Fruit fly (Drosophila melanogaster) whole organism, embryonic: ENCODE data around the gene CCAP.

Source experiments
- Bgb ChIP-seq: fragments of 200-800 bp; sonication (Bioruptor generic); IDR thresholded peaks from 2 replicates; pipeline ENCODE4 v1.3.6; 2022; ENCODE audit warnings: missing biosample characterization, missing genetic modification characterization; ENCODE audit not compliant: partially characterized antibody
- Blimp-1 ChIP-seq: fragments of 200-800 bp; sonication (Bioruptor generic); optimal IDR thresholded peaks from 3 replicates; lab custom pipeline; 2018; ENCODE audit warnings: missing biosample characterization, missing genetic modification characterization, mild to moderate bottlenecking, moderate library complexity, missing genetic modification reagents
- CG12659 ChIP-seq: fragments of 200-800 bp; sonication (Bioruptor generic); optimal IDR thresholded peaks from 3 replicates; lab custom pipeline; 2017; ENCODE audit warnings: mild to moderate bottlenecking, missing biosample characterization, missing genetic modification reagents, missing genetic modification characterization
- CG13287 ChIP-seq: fragments of 200-800 bp; sonication (Bioruptor generic); IDR thresholded peaks from 2 replicates; pipeline ENCODE4 v1.3.6; 2022; ENCODE audit warnings: missing biosample characterization, missing genetic modification characterization; ENCODE audit not compliant: partially characterized antibody
- CG14050 ChIP-seq: fragments of 200-800 bp; sonication (Bioruptor generic); IDR thresholded peaks from 3 replicates; pipeline ENCODE4 v1.3.6; 2022; ENCODE audit warnings: missing biosample characterization, missing genetic modification characterization
- CG15011 ChIP-seq: fragments of 200-800 bp; sonication (Bioruptor generic); optimal IDR thresholded peaks from 3 replicates; lab custom pipeline; 2018; ENCODE audit warnings: missing biosample characterization, mild to moderate bottlenecking, missing genetic modification characterization
- CG2116 ChIP-seq: fragments of 200-800 bp; sonication (Bioruptor generic); optimal IDR thresholded peaks from 3 replicates; lab custom pipeline; 2018; ENCODE audit warnings: missing biosample characterization, mild to moderate bottlenecking, missing genetic modification characterization
- CG2199 ChIP-seq: fragments of 200-800 bp; sonication (Bioruptor generic); IDR thresholded peaks from 3 replicates; pipeline ENCODE4 v1.3.6; 2022; ENCODE audit warnings: missing biosample characterization, missing genetic modification characterization
- CG2202 ChIP-seq: fragments of 200-800 bp; sonication (Bioruptor generic); optimal IDR thresholded peaks from 2 replicates; lab custom pipeline; 2018; ENCODE audit warnings: missing biosample characterization, mild to moderate bottlenecking, missing genetic modification characterization
- CG31441 ChIP-seq: fragments of 200-800 bp; sonication (Bioruptor generic); IDR thresholded peaks from 2 replicates; pipeline ENCODE4 v1.3.6; 2022; ENCODE audit warnings: missing biosample characterization, missing genetic modification characterization
- CG34376 ChIP-seq: fragments of 200-800 bp; sonication (Bioruptor generic); optimal IDR thresholded peaks from 2 replicates; lab custom pipeline; 2018; ENCODE audit warnings: missing biosample characterization, mild to moderate bottlenecking, missing genetic modification characterization
- CG34422 ChIP-seq: fragments of 200-800 bp; sonication (Bioruptor generic); IDR thresholded peaks from 3 replicates; pipeline ENCODE4 v1.3.6; 2022; ENCODE audit warnings: missing biosample characterization, missing genetic modification characterization
- CG3995 ChIP-seq: fragments of 200-800 bp; sonication (Bioruptor generic); optimal IDR thresholded peaks from 3 replicates; lab custom pipeline; 2016; ENCODE audit warnings: missing biosample characterization, missing genetic modification characterization
- CG6272 ChIP-seq: fragments of 200-800 bp; sonication (Bioruptor generic); IDR thresholded peaks from 2 replicates; pipeline ENCODE4 v1.3.6; 2022; ENCODE audit warnings: missing biosample characterization, missing genetic modification characterization
- CG6791 ChIP-seq: fragments of 200-800 bp; sonication (Bioruptor generic); IDR thresholded peaks from 3 replicates; pipeline ENCODE4 v1.3.6; 2022; ENCODE audit warnings: missing biosample characterization, missing genetic modification characterization; ENCODE audit not compliant: partially characterized antibody
- CG8290 ChIP-seq, 3 experiments: fragments of 200-800 bp; sonication (Bioruptor generic); optimal IDR thresholded peaks; 2 replicates each; lab custom pipeline; 2016 to 2019; ENCODE audit warnings: missing biosample characterization in 3 of 3, missing genetic modification characterization in 3 of 3, mild to moderate bottlenecking in 2 of 3, moderate library complexity in 1 of 3
- CG9727 ChIP-seq: fragments of 200-800 bp; sonication (Bioruptor generic); optimal IDR thresholded peaks from 3 replicates; lab custom pipeline; 2017; ENCODE audit warnings: missing biosample characterization, mild to moderate bottlenecking, missing genetic modification characterization
- CHES-1-like ChIP-seq: fragments of 200-800 bp; sonication (Bioruptor generic); optimal IDR thresholded peaks from 2 replicates; lab custom pipeline; 2016; ENCODE audit warnings: missing biosample characterization, missing genetic modification characterization
- Doc2 ChIP-seq: fragments of 200-800 bp; sonication (Bioruptor generic); IDR thresholded peaks from 2 replicates; pipeline ENCODE4 v1.3.6; 2022; ENCODE audit warnings: missing biosample characterization, missing genetic modification characterization
- Dref ChIP-seq: fragments of 200-800 bp; sonication (Bioruptor generic); IDR thresholded peaks from 2 replicates; pipeline ENCODE4 v1.3.6; 2022; ENCODE audit warnings: missing biosample characterization, missing genetic modification characterization
- E2f2 ChIP-seq: fragments of 200-800 bp; sonication (Bioruptor generic); IDR thresholded peaks from 2 replicates; pipeline ENCODE4 v1.3.6; 2022; ENCODE audit warnings: missing biosample characterization, missing genetic modification characterization
- Fer1 ChIP-seq: fragments of 200-800 bp; sonication (Bioruptor generic); optimal IDR thresholded peaks from 2 replicates; lab custom pipeline; 2017; ENCODE audit warnings: missing biosample characterization, mild to moderate bottlenecking, missing genetic modification characterization
- GATAe ChIP-seq: fragments of 200-800 bp; sonication (Bioruptor generic); conservative IDR thresholded peaks from 2 replicates; pipeline ENCODE4 v1.3.6; 2022; ENCODE audit warnings: missing biosample characterization, missing genetic modification characterization
- Hsf ChIP-seq: fragments of 200-800 bp; sonication (Bioruptor generic); optimal IDR thresholded peaks from 3 replicates; lab custom pipeline; 2016; ENCODE audit warnings: missing biosample characterization, missing genetic modification characterization
- MBD-R2 ChIP-seq: fragments of 200-800 bp; sonication (Bioruptor generic); IDR thresholded peaks from 2 replicates; pipeline ENCODE4 v1.3.6; 2022; ENCODE audit warnings: missing biosample characterization, missing genetic modification characterization
- Med ChIP-seq: fragments of 200-800 bp; sonication (Bioruptor generic); peaks from one replicate; lab custom pipeline; 2016; ENCODE audit warnings: missing biosample characterization, missing genetic modification characterization, mild to moderate bottlenecking, inconsistent platforms, moderate library complexity
- NC2β ChIP-seq: fragments of 200-800 bp; sonication (Bioruptor generic); optimal IDR thresholded peaks from 2 replicates; lab custom pipeline; 2016; ENCODE audit warnings: missing biosample characterization, missing genetic modification characterization
- Opbp ChIP-seq: fragments of 200-800 bp; sonication (Bioruptor generic); IDR thresholded peaks from 3 replicates; pipeline ENCODE4 v1.3.6; 2022; ENCODE audit warnings: missing biosample characterization, missing genetic modification characterization; ENCODE audit not compliant: partially characterized antibody
- YL-1 ChIP-seq: fragments of 200-800 bp; sonication (Bioruptor generic); optimal IDR thresholded peaks from 3 replicates; lab custom pipeline; 2017; ENCODE audit warnings: missing biosample characterization, mild to moderate bottlenecking, missing genetic modification characterization
- cato ChIP-seq: fragments of 200-800 bp; sonication (Bioruptor generic); optimal IDR thresholded peaks from 2 replicates; lab custom pipeline; 2016; ENCODE audit warnings: missing biosample characterization, missing genetic modification characterization, borderline replicate concordance
- caup ChIP-seq: fragments of 200-800 bp; sonication (Bioruptor generic); optimal IDR thresholded peaks from 3 replicates; lab custom pipeline; 2017; ENCODE audit warnings: missing biosample characterization, mild to moderate bottlenecking, missing genetic modification characterization, moderate library complexity; ENCODE audit not compliant: severe bottlenecking
- chinmo ChIP-seq: fragments of 200-800 bp; sonication (Bioruptor generic); IDR thresholded peaks from 4 replicates; pipeline ENCODE4 v1.3.6; 2022; ENCODE audit warnings: missing biosample characterization, missing genetic modification characterization; ENCODE audit not compliant: partially characterized antibody
- chn ChIP-seq: fragments of 200-800 bp; sonication (Bioruptor generic); optimal IDR thresholded peaks from 2 replicates; lab custom pipeline; 2016; ENCODE audit warnings: missing biosample characterization, missing genetic modification characterization
- crp ChIP-seq, 2 experiments: fragments of 200-800 bp; sonication (Bioruptor generic); optimal IDR thresholded peaks; 2 replicates in 1 of 2; 3 replicates in 1 of 2; lab custom pipeline; 2017; ENCODE audit warnings: missing biosample characterization in 2 of 2, missing genetic modification characterization in 2 of 2, mild to moderate bottlenecking in 1 of 2, moderate library complexity in 1 of 2
- dm ChIP-seq: fragments of 200-800 bp; sonication (Bioruptor generic); optimal IDR thresholded peaks from 3 replicates; lab custom pipeline; 2016; ENCODE audit warnings: missing biosample characterization, missing genetic modification characterization
- eyg ChIP-seq: fragments of 200-800 bp; sonication (Bioruptor generic); optimal IDR thresholded peaks from 3 replicates; lab custom pipeline; 2016; ENCODE audit warnings: missing biosample characterization, missing genetic modification characterization
- fd102C ChIP-seq: fragments of 200-800 bp; sonication (Bioruptor generic); optimal IDR thresholded peaks from 2 replicates; lab custom pipeline; 2018; ENCODE audit warnings: missing biosample characterization, mild to moderate bottlenecking, missing genetic modification characterization, moderate library complexity
- gce ChIP-seq: fragments of 200-800 bp; sonication (Bioruptor generic); IDR thresholded peaks from 3 replicates; pipeline ENCODE4 v1.3.6; 2022; ENCODE audit warnings: missing biosample characterization, missing genetic modification characterization
- ind ChIP-seq: fragments of 200-800 bp; sonication (Bioruptor generic); optimal IDR thresholded peaks from 3 replicates; lab custom pipeline; 2016; ENCODE audit warnings: missing biosample characterization, missing genetic modification characterization
- mld ChIP-seq: fragments of 200-800 bp; sonication (Bioruptor generic); IDR thresholded peaks from 3 replicates; pipeline ENCODE4 v1.3.6; 2022; ENCODE audit warnings: missing biosample characterization, missing genetic modification characterization; ENCODE audit not compliant: partially characterized antibody
- pfk ChIP-seq: fragments of 200-800 bp; sonication (Bioruptor generic); optimal IDR thresholded peaks from 2 replicates; lab custom pipeline; 2018; ENCODE audit warnings: missing biosample characterization, mild to moderate bottlenecking, missing genetic modification characterization, moderate library complexity
- pzg ChIP-seq: fragments of 200-800 bp; sonication (Bioruptor generic); optimal IDR thresholded peaks from 3 replicates; lab custom pipeline; 2018; ENCODE audit warnings: missing biosample characterization, mild to moderate bottlenecking, missing genetic modification characterization, moderate library complexity
- sim ChIP-seq: fragments of 200-800 bp; sonication (Bioruptor generic); IDR thresholded peaks from 2 replicates; pipeline ENCODE4 v1.3.6; 2022; ENCODE audit warnings: missing biosample characterization, missing genetic modification characterization
- slbo ChIP-seq: fragments of 200-800 bp; sonication (Bioruptor generic); IDR thresholded peaks from 2 replicates; pipeline ENCODE4 v1.3.6; 2022; ENCODE audit warnings: missing biosample characterization, missing genetic modification characterization
- stwl ChIP-seq: fragments of 200-800 bp; sonication (Bioruptor generic); optimal IDR thresholded peaks from 3 replicates; lab custom pipeline; 2018; ENCODE audit warnings: missing biosample characterization, mild to moderate bottlenecking, missing genetic modification characterization, moderate library complexity
- trem ChIP-seq: fragments of 200-800 bp; optimal IDR thresholded peaks from 3 replicates; lab custom pipeline; 2019; ENCODE audit warnings: missing biosample characterization, mild to moderate bottlenecking, missing genetic modification characterization, moderate library complexity
- tx ChIP-seq: fragments of 200-800 bp; sonication (Bioruptor generic); optimal IDR thresholded peaks from 2 replicates; lab custom pipeline; 2016; ENCODE audit warnings: missing biosample characterization, missing genetic modification characterization
- unpg ChIP-seq: fragments of 200-800 bp; sonication (Bioruptor generic); optimal IDR thresholded peaks from 3 replicates; lab custom pipeline; 2018; ENCODE audit warnings: missing biosample characterization, mild to moderate bottlenecking, missing genetic modification characterization, moderate library complexity
- wdn ChIP-seq: fragments of 200-800 bp; sonication (Bioruptor generic); IDR thresholded peaks from 2 replicates; pipeline ENCODE4 v1.3.6; 2022; ENCODE audit warnings: missing biosample characterization, missing genetic modification characterization
- zfh1 ChIP-seq: fragments of 200-800 bp; sonication (Bioruptor generic); IDR thresholded peaks from 3 replicates; pipeline ENCODE4 v1.3.6; 2022; ENCODE audit warnings: missing biosample characterization, missing genetic modification characterization

CCAP gene

dm6 chr3R:22745432-22745831, 43.5 kb upstream of the CCAP start, which contains the start of the genes vret and HP1c (continued):
- TF ChIP-seq NC2β (GFP tag; lab: Kevin White, UChicago), result no peak
- TF ChIP-seq CG9727 (GFP tag; lab: Kevin White, UChicago), result no peak
- TF ChIP-seq Doc2 (GFP tag; lab: Robert Waterston, UW), result no peak
- no peak for TF ChIP-seq wdn (GFP tag; lab: Robert Waterston, UW)
- no peak for TF ChIP-seq CG2202 (tag; lab: Kevin White, UChicago)
- TF ChIP-seq CG2116 (GFP tag; lab: Kevin White, UChicago), result peak; percentile 43
- peak; percentile 53 for TF ChIP-seq trem (tag; lab: Kevin White, UChicago)
- TF ChIP-seq CG3995, result peak; percentile 47
- no peak for TF ChIP-seq dm (GFP tag; lab: Kevin White, UChicago)
- TF ChIP-seq E2f2, result peak; percentile 90
- no peak for TF ChIP-seq sim (GFP tag; lab: Robert Waterston, UW)
- peak; percentile 46; the same call in 1 of the 3 replicates for TF ChIP-seq Opbp (GFP tag; lab: Robert Waterston, UW)
- TF ChIP-seq zfh1, result no peak
- peak; percentile 48; the same call in 1 of the 3 replicates for TF ChIP-seq CG2199
- TF ChIP-seq MBD-R2, result peak; percentile 95
- no peak for TF ChIP-seq ind (GFP tag; lab: Kevin White, UChicago)
- TF ChIP-seq Fer1 (GFP tag; lab: Kevin White, UChicago), result no peak
- TF ChIP-seq chn (GFP tag; lab: Kevin White, UChicago), result no peak
- no peak for TF ChIP-seq slbo (GFP tag; lab: Robert Waterston, UW)
- TF ChIP-seq CG8290 (GFP tag; optimal IDR thresholded peaks at IDR 0.05; lab: Kevin White, UChicago), result no peak
- no peak for TF ChIP-seq CG8290 (tag; optimal IDR thresholded peaks at IDR 0.05; lab: Kevin White, UChicago)
- TF ChIP-seq cato (GFP tag; lab: Kevin White, UChicago), result no peak
- no peak for TF ChIP-seq CG14050 (GFP tag; lab: Robert Waterston, UW)
- TF ChIP-seq chinmo, result no peak
- TF ChIP-seq YL-1 (GFP tag; lab: Kevin White, UChicago), result peak; percentile 10
- peak; percentile 31; the same call in 1 of the 3 replicates for TF ChIP-seq CG34422
- no peak for TF ChIP-seq CG15011 (GFP tag; lab: Kevin White, UChicago)
- peak in 1 of 2 experiments; percentile 52 for TF ChIP-seq crp (GFP tag; optimal IDR thresholded peaks at IDR 0.05; lab: Kevin White, UChicago)
- TF ChIP-seq Dref (GFP tag; lab: Robert Waterston, UW), result peak; percentile 36; the same call in 1 of the 2 replicates
- no peak for TF ChIP-seq Blimp-1
- 0 out of 2 replicates have a peak, but pooled peaks have one; percentile 10 for TF ChIP-seq Bgb (GFP tag; lab: Robert Waterston, UW)
- peak; percentile 5 for TF ChIP-seq CHES-1-like (GFP tag; lab: Kevin White, UChicago)
- TF ChIP-seq pzg (GFP tag; lab: Kevin White, UChicago), result peak; percentile 78
- TF ChIP-seq gce (GFP tag; lab: Robert Waterston, UW), result no peak
- TF ChIP-seq CG6272 (GFP tag; lab: Robert Waterston, UW), result no peak
- no peak for TF ChIP-seq fd102C (GFP tag; lab: Kevin White, UChicago)
- TF ChIP-seq eyg (GFP tag; lab: Kevin White, UChicago), result no peak
- TF ChIP-seq stwl (tag; lab: Kevin White, UChicago), result peak; percentile 69
- TF ChIP-seq CG6791, result peak; percentile 42; the same call in 1 of the 3 replicates
- no peak for TF ChIP-seq pfk
- TF ChIP-seq unpg (GFP tag; lab: Kevin White, UChicago), result no peak
- TF ChIP-seq CG31441, result no peak
- no peak for TF ChIP-seq GATAe (GFP tag; lab: Robert Waterston, UW)
- TF ChIP-seq CG12659 (GFP tag; lab: Kevin White, UChicago), result peak; percentile 40
- TF ChIP-seq CG13287, result peak; percentile 56; the same call in 1 of the 2 replicates
- TF ChIP-seq Med (GFP tag; lab: Kevin White, UChicago), result peak; percentile 76
- no peak for TF ChIP-seq mld (GFP tag; lab: Robert Waterston, UW)
- no peak for TF ChIP-seq tx (GFP tag; lab: Kevin White, UChicago)
- no peak for TF ChIP-seq CG34376
- TF ChIP-seq caup (GFP tag; lab: Kevin White, UChicago), result no peak
- TF ChIP-seq Hsf (GFP tag; lab: Kevin White, UChicago), result no peak
